Worm (Caenorhabditis elegans) whole organism, L4/young adult: ENCODE results near the gene phf-33.

Source experiments
- dao-5 ChIP-seq: sonication (generic microtip); optimal IDR thresholded peaks from 2 replicates; lab custom pipeline; 2016; ENCODE audit warnings: missing genotype, missing genetic modification characterization, moderate library complexity, missing compliant biosample characterization
- him-1 ChIP-seq: sonication (generic microtip); optimal IDR thresholded peaks from 2 replicates; lab custom pipeline; 2016; ENCODE audit warnings: missing genotype, missing genetic modification reagents, missing genetic modification characterization, missing compliant biosample characterization

- no peak for TF ChIP-seq him-1 (tag; lab: Kevin White, UChicago)
- no peak for TF ChIP-seq dao-5 (tag; lab: Kevin White, UChicago)
Measured at ce11 chrX:13325039-13325438, 46.3 kb upstream of the phf-33 start.
